Fruit fly (Drosophila melanogaster): ENCODE results near the gene Evi5.

DNA sequence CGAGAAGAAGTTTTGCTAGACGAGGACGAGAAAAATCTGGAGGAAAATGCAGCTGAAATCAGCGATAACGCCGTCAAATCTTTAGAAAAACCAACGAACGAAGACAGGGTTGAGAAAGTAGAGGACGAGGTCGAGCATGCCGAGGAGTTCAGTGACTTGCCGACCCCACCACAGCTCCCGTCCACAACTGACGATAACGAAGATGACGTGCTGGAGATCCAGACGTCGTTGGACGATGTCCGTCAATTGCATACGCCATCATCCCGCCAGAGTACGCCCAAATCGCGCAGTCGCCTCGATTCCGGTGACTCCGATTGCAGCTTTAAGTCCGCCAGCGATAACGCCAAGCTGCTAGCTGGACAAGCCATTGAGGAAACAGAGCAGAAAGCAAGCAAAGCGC lies 3.0 kb upstream of the Evi5 start:
- TF ChIP-seq CG7101 (tag; optimal IDR thresholded peaks at IDR 0.05) (no peak), CG33017 (tag; optimal IDR thresholded peaks at IDR 0.05) (no peak), cnc (optimal IDR thresholded peaks at IDR 0.05) (no peak), Mnt (GFP tag; optimal IDR thresholded peaks at IDR 0.05) (no peak), bab1 (GFP tag; optimal IDR thresholded peaks at IDR 0.05) (no peak), Hr96 (GFP tag; optimal IDR thresholded peaks at IDR 0.05) (no peak)

All from whole organism, adult.